Fruit fly (Drosophila melanogaster) whole organism, embryonic: ENCODE data around the gene Pop5.
A peak's percentile ranks its signal among the peaks of the same experiment; 100 is the strongest.

Experiments used
- Atf3 ChIP-seq: fragments of 200-800 bp; sonication (Bioruptor generic); optimal IDR thresholded peaks from 3 replicates; lab custom pipeline; 2016; ENCODE audit warnings: missing biosample characterization, missing genetic modification characterization
- Bgb ChIP-seq: fragments of 200-800 bp; sonication (Bioruptor generic); IDR thresholded peaks from 2 replicates; pipeline ENCODE4 v1.3.6; 2022; ENCODE audit warnings: missing biosample characterization, missing genetic modification characterization; ENCODE audit not compliant: partially characterized antibody
- CG10543 ChIP-seq: fragments of 200-800 bp; sonication (Bioruptor generic); optimal IDR thresholded peaks from 3 replicates; lab custom pipeline; 2017; ENCODE audit warnings: missing biosample characterization, mild to moderate bottlenecking, missing genetic modification characterization, moderate library complexity
- CG11085 ChIP-seq: fragments of 200-800 bp; sonication (Bioruptor generic); IDR thresholded peaks from 2 replicates; pipeline ENCODE4 v1.3.6; 2022; ENCODE audit warnings: missing biosample characterization, missing genetic modification characterization
- CG11398 ChIP-seq: fragments of 200-800 bp; sonication (Bioruptor generic); optimal IDR thresholded peaks from 2 replicates; lab custom pipeline; 2016; ENCODE audit warnings: missing biosample characterization, missing genetic modification characterization
- CG12071 ChIP-seq: fragments of 200-800 bp; sonication (Bioruptor generic); optimal IDR thresholded peaks from 3 replicates; lab custom pipeline; 2018; ENCODE audit warnings: missing biosample characterization, mild to moderate bottlenecking, missing genetic modification characterization
- CG13287 ChIP-seq: fragments of 200-800 bp; sonication (Bioruptor generic); IDR thresholded peaks from 2 replicates; pipeline ENCODE4 v1.3.6; 2022; ENCODE audit warnings: missing biosample characterization, missing genetic modification characterization; ENCODE audit not compliant: partially characterized antibody
- CG13624 ChIP-seq: fragments of 200-800 bp; sonication (Bioruptor generic); optimal IDR thresholded peaks from 2 replicates; lab custom pipeline; 2016; ENCODE audit warnings: missing biosample characterization, missing genetic modification characterization
- CG13775 ChIP-seq: fragments of 200-800 bp; sonication (Bioruptor generic); optimal IDR thresholded peaks from 3 replicates; lab custom pipeline; 2017; ENCODE audit warnings: missing biosample characterization, mild to moderate bottlenecking, missing genetic modification characterization
- CG13894 ChIP-seq: fragments of 200-800 bp; sonication (Bioruptor generic); optimal IDR thresholded peaks from 3 replicates; lab custom pipeline; 2018; ENCODE audit warnings: missing biosample characterization, mild to moderate bottlenecking, missing genetic modification characterization, moderate library complexity
- CG16813 ChIP-seq: fragments of 200-800 bp; sonication (Bioruptor generic); IDR thresholded peaks from 3 replicates; pipeline ENCODE4 v1.3.6; 2022; ENCODE audit warnings: missing biosample characterization, missing genetic modification characterization; ENCODE audit not compliant: partially characterized antibody
- CG16815 ChIP-seq: fragments of 200-800 bp; sonication (Bioruptor generic); optimal IDR thresholded peaks from 3 replicates; lab custom pipeline; 2017; ENCODE audit warnings: missing biosample characterization, mild to moderate bottlenecking, missing genetic modification characterization
- CG17328 ChIP-seq: fragments of 200-800 bp; sonication (Bioruptor generic); IDR thresholded peaks from 2 replicates; pipeline ENCODE4 v1.3.6; 2022; ENCODE audit warnings: missing biosample characterization, missing genetic modification characterization
- CG17359 ChIP-seq: fragments of 200-800 bp; sonication (Bioruptor generic); optimal IDR thresholded peaks from 3 replicates; lab custom pipeline; 2018; ENCODE audit warnings: missing biosample characterization, mild to moderate bottlenecking, missing genetic modification characterization, moderate library complexity
- CG17568 ChIP-seq: fragments of 200-800 bp; sonication (Bioruptor generic); optimal IDR thresholded peaks from 2 replicates; lab custom pipeline; 2018; ENCODE audit warnings: missing biosample characterization, mild to moderate bottlenecking, missing genetic modification characterization, moderate library complexity
- CG32532 ChIP-seq: fragments of 200-800 bp; sonication (Bioruptor generic); IDR thresholded peaks from 2 replicates; pipeline ENCODE4 v1.3.6; 2022; ENCODE audit warnings: missing biosample characterization, missing genetic modification characterization
- CG4282 ChIP-seq: fragments of 200-800 bp; sonication (Bioruptor generic); optimal IDR thresholded peaks from 2 replicates; lab custom pipeline; 2016; ENCODE audit warnings: missing biosample characterization, missing genetic modification characterization
- CG43689 ChIP-seq: fragments of 200-800 bp; sonication (Bioruptor generic); IDR thresholded peaks from 2 replicates; pipeline ENCODE4 v1.3.6; 2022; ENCODE audit warnings: missing biosample characterization, missing genetic modification characterization
- CG4617 ChIP-seq: fragments of 200-800 bp; sonication (Bioruptor generic); optimal IDR thresholded peaks from 3 replicates; lab custom pipeline; 2016; ENCODE audit warnings: missing biosample characterization, missing genetic modification characterization, borderline replicate concordance
- CG4820 ChIP-seq: fragments of 200-800 bp; sonication (Bioruptor generic); optimal IDR thresholded peaks from 3 replicates; lab custom pipeline; 2016; ENCODE audit warnings: missing biosample characterization, missing genetic modification characterization
- CG6175 ChIP-seq: fragments of 200-800 bp; sonication (Bioruptor generic); IDR thresholded peaks from 3 replicates; pipeline ENCODE4 v1.3.6; 2022; ENCODE audit warnings: missing biosample characterization, missing genetic modification characterization
- CG6654 ChIP-seq: fragments of 200-800 bp; sonication (Bioruptor generic); optimal IDR thresholded peaks from 2 replicates; lab custom pipeline; 2017; ENCODE audit warnings: missing biosample characterization, mild to moderate bottlenecking, missing genetic modification characterization
- CG7556 ChIP-seq: fragments of 200-800 bp; sonication (Bioruptor generic); optimal IDR thresholded peaks from 2 replicates; lab custom pipeline; 2017; ENCODE audit warnings: missing biosample characterization, mild to moderate bottlenecking, missing genetic modification characterization
- CG8089 ChIP-seq: fragments of 200-800 bp; sonication (Bioruptor generic); optimal IDR thresholded peaks from 3 replicates; lab custom pipeline; 2016; ENCODE audit warnings: missing biosample characterization, missing genetic modification characterization
- CG9609 ChIP-seq: fragments of 200-800 bp; sonication (Bioruptor generic); optimal IDR thresholded peaks from 3 replicates; lab custom pipeline; 2016; ENCODE audit warnings: missing biosample characterization, missing genetic modification characterization
- Dek ChIP-seq: fragments of 200-800 bp; sonication (Bioruptor generic); optimal IDR thresholded peaks from 3 replicates; lab custom pipeline; 2019; ENCODE audit warnings: missing biosample characterization, mild to moderate bottlenecking, missing genetic modification characterization, moderate library complexity
- H15 ChIP-seq: fragments of 200-800 bp; sonication (Bioruptor generic); IDR thresholded peaks from 3 replicates; pipeline ENCODE4 v1.3.6; 2022; ENCODE audit warnings: missing biosample characterization, missing genetic modification characterization
- Hey ChIP-seq: fragments of 200-800 bp; sonication (Bioruptor generic); optimal IDR thresholded peaks from 3 replicates; lab custom pipeline; 2018; ENCODE audit warnings: missing biosample characterization, mild to moderate bottlenecking, missing genetic modification characterization
- Hmx ChIP-seq: fragments of 200-800 bp; sonication (Bioruptor generic); optimal IDR thresholded peaks from 2 replicates; lab custom pipeline; 2016; ENCODE audit warnings: missing biosample characterization, missing genetic modification characterization
- NC2α ChIP-seq: fragments of 200-800 bp; sonication (Bioruptor generic); optimal IDR thresholded peaks from 2 replicates; lab custom pipeline; 2016; ENCODE audit warnings: missing biosample characterization, missing genetic modification characterization
- PHDP ChIP-seq: fragments of 200-800 bp; sonication (Bioruptor generic); optimal IDR thresholded peaks from 3 replicates; lab custom pipeline; 2018; ENCODE audit warnings: missing biosample characterization, mild to moderate bottlenecking, missing genetic modification characterization, moderate library complexity
- Sox102F ChIP-seq: fragments of 200-800 bp; sonication (Bioruptor generic); optimal IDR thresholded peaks from 2 replicates; lab custom pipeline; 2018; ENCODE audit warnings: missing biosample characterization, mild to moderate bottlenecking, missing genetic modification characterization, moderate library complexity
- Stat92E ChIP-seq, 3 experiments: fragments of >200 bp in 2 of 3; fragments of 200-800 bp in 1 of 3; sonication (Bioruptor generic) in 1 of 3; optimal IDR thresholded peaks; 2 replicates each; lab custom pipeline; 2017 to 2019; ENCODE audit warnings: missing biosample characterization in 3 of 3, missing genetic modification characterization in 3 of 3, mild to moderate bottlenecking in 1 of 3, moderate library complexity in 1 of 3
- ab ChIP-seq: fragments of 200-800 bp; sonication (Bioruptor generic); optimal IDR thresholded peaks from 2 replicates; lab custom pipeline; 2016; ENCODE audit warnings: missing biosample characterization, missing genetic modification characterization
- ase ChIP-seq: fragments of 200-800 bp; sonication (Bioruptor generic); IDR thresholded peaks from 3 replicates; pipeline ENCODE4 v1.3.6; 2022; ENCODE audit warnings: missing biosample characterization, missing genetic modification characterization
- dmrt99B ChIP-seq: fragments of 200-800 bp; sonication (Bioruptor generic); optimal IDR thresholded peaks from 2 replicates; lab custom pipeline; 2018; ENCODE audit warnings: missing biosample characterization, mild to moderate bottlenecking, missing genetic modification characterization, moderate library complexity
- gfzf ChIP-seq: fragments of 200-800 bp; sonication (Bioruptor generic); optimal IDR thresholded peaks from 2 replicates; lab custom pipeline; 2016; ENCODE audit warnings: missing biosample characterization, mild to moderate bottlenecking, missing genetic modification characterization, moderate library complexity
- gro ChIP-seq: fragments of 200-800 bp; sonication (Bioruptor generic); optimal IDR thresholded peaks from 2 replicates; lab custom pipeline; 2016; ENCODE audit warnings: missing biosample characterization, missing genetic modification characterization
- gsb-n ChIP-seq: fragments of 200-800 bp; sonication (Bioruptor generic); optimal IDR thresholded peaks from 3 replicates; lab custom pipeline; 2018; ENCODE audit warnings: missing biosample characterization, mild to moderate bottlenecking, missing genetic modification characterization
- her ChIP-seq: fragments of 200-800 bp; sonication (Bioruptor generic); optimal IDR thresholded peaks from 2 replicates; lab custom pipeline; 2016; ENCODE audit warnings: missing biosample characterization, missing genetic modification characterization
- hth ChIP-seq: fragments of >200 bp; optimal IDR thresholded peaks from 2 replicates; lab custom pipeline; 2017; ENCODE audit warnings: inconsistent platforms
- nau ChIP-seq: fragments of 200-800 bp; sonication (Bioruptor generic); optimal IDR thresholded peaks from 3 replicates; lab custom pipeline; 2017; ENCODE audit warnings: missing biosample characterization, mild to moderate bottlenecking, missing genetic modification characterization, missing genetic modification reagents
- nom ChIP-seq: fragments of 200-800 bp; sonication (Bioruptor generic); optimal IDR thresholded peaks from 2 replicates; lab custom pipeline; 2017; ENCODE audit warnings: missing biosample characterization, missing genetic modification characterization, mild to moderate bottlenecking, moderate library complexity, missing genetic modification reagents
- pnt ChIP-seq: fragments of 200-800 bp; sonication (Bioruptor generic); optimal IDR thresholded peaks from 3 replicates; lab custom pipeline; 2016; ENCODE audit warnings: missing biosample characterization, missing genetic modification characterization
- sisA ChIP-seq: fragments of 200-800 bp; sonication (Bioruptor generic); IDR thresholded peaks from 2 replicates; pipeline ENCODE4 v1.3.6; 2022; ENCODE audit warnings: missing biosample characterization, missing genetic modification characterization
- sr ChIP-seq: fragments of 200-800 bp; sonication (Bioruptor generic); IDR thresholded peaks from 3 replicates; pipeline ENCODE4 v1.3.6; 2022; ENCODE audit warnings: missing biosample characterization, missing genetic modification characterization
- tx ChIP-seq: fragments of 200-800 bp; sonication (Bioruptor generic); optimal IDR thresholded peaks from 2 replicates; lab custom pipeline; 2016; ENCODE audit warnings: missing biosample characterization, missing genetic modification characterization
- wor ChIP-seq: fragments of 200-800 bp; sonication (Bioruptor generic); IDR thresholded peaks from 2 replicates; pipeline ENCODE4 v1.3.6; 2022; ENCODE audit warnings: missing biosample characterization, missing genetic modification characterization
- yki ChIP-seq: fragments of >200 bp; optimal IDR thresholded peaks from 3 replicates; lab custom pipeline; 2018
- z ChIP-seq: fragments of 200-800 bp; sonication (Bioruptor generic); IDR thresholded peaks from 3 replicates; pipeline ENCODE4 v1.3.6; 2022; ENCODE audit warnings: missing biosample characterization, missing genetic modification characterization
- zen2 ChIP-seq: fragments of 200-800 bp; sonication (Bioruptor generic); IDR thresholded peaks from 3 replicates; pipeline ENCODE4 v1.3.6; 2022; ENCODE audit warnings: missing biosample characterization, missing genetic modification characterization; ENCODE audit not compliant: partially characterized antibody

The Pop5 gene

dm6 chr3L:17047811-17048239 is 3.0 kb upstream of the Pop5 start (continued):
- TF ChIP-seq her (GFP tag; lab: Kevin White, UChicago) = no peak
- no peak for TF ChIP-seq gro (GFP tag; lab: Kevin White, UChicago)
- TF ChIP-seq Bgb (GFP tag; lab: Robert Waterston, UW) = 0 out of 2 replicates have a peak, but pooled peaks have one; percentile 33
- peak; percentile 51 for TF ChIP-seq gsb-n (tag; lab: Kevin White, UChicago)
- TF ChIP-seq CG8089 (GFP tag; lab: Kevin White, UChicago) = no peak
- peak; percentile 13 for TF ChIP-seq CG7556 (GFP tag; lab: Kevin White, UChicago)
- no peak for TF ChIP-seq yki
- TF ChIP-seq H15 = no peak
- TF ChIP-seq CG11085 (GFP tag; lab: Robert Waterston, UW) = no peak
- no peak for TF ChIP-seq CG43689
- no peak for TF ChIP-seq tx (GFP tag; lab: Kevin White, UChicago)
- no peak for TF ChIP-seq hth (lab: Kevin White, UChicago)
- no peak for TF ChIP-seq ase
- TF ChIP-seq z (GFP tag; lab: Robert Waterston, UW) = no peak
- TF ChIP-seq nau (GFP tag; lab: Kevin White, UChicago) = peak; percentile 64
- peak; percentile 48 for TF ChIP-seq CG17359 (tag; lab: Kevin White, UChicago)
- no peak for TF ChIP-seq wor (GFP tag; lab: Robert Waterston, UW)
- TF ChIP-seq CG11398 (GFP tag; lab: Kevin White, UChicago) = no peak
- TF ChIP-seq PHDP (tag; lab: Kevin White, UChicago) = peak; percentile 60
- peak; percentile 33; the same call in 1 of the 2 replicates for TF ChIP-seq CG17328
- TF ChIP-seq CG13287 (GFP tag; lab: Robert Waterston, UW) = no peak
- TF ChIP-seq nom (GFP tag; lab: Kevin White, UChicago) = no peak
- no peak for TF ChIP-seq CG16813 (GFP tag; lab: Robert Waterston, UW)
- TF ChIP-seq Sox102F (GFP tag; lab: Kevin White, UChicago) = no peak
- TF ChIP-seq NC2α (GFP tag; lab: Kevin White, UChicago) = no peak
- TF ChIP-seq CG32532 = 0 out of 2 replicates have a peak, but pooled peaks have one; percentile 31
- no peak for TF ChIP-seq sisA (GFP tag; lab: Robert Waterston, UW)
- no peak for TF ChIP-seq zen2 (GFP tag; lab: Robert Waterston, UW)
- peak in 1 of 3 experiments; percentile 21 for TF ChIP-seq Stat92E (GFP tag; optimal IDR thresholded peaks at IDR 0.05; lab: Kevin White, UChicago)
- TF ChIP-seq Atf3 (GFP tag; lab: Kevin White, UChicago) = no peak
- no peak for TF ChIP-seq CG13894 (tag; lab: Kevin White, UChicago)
- TF ChIP-seq CG4282 (GFP tag; lab: Kevin White, UChicago) = no peak
- TF ChIP-seq CG4820 (GFP tag; lab: Kevin White, UChicago) = peak; percentile 8
- TF ChIP-seq CG16815 (GFP tag; lab: Kevin White, UChicago) = no peak
- TF ChIP-seq CG9609 (GFP tag; lab: Kevin White, UChicago) = no peak
- TF ChIP-seq Hmx (GFP tag; lab: Kevin White, UChicago) = no peak
- no peak for TF ChIP-seq dmrt99B
- no peak for TF ChIP-seq CG13624 (GFP tag; lab: Kevin White, UChicago)
- TF ChIP-seq sr (GFP tag; lab: Robert Waterston, UW) = peak; percentile 48; the same call in 2 of the 3 replicates
- no peak for TF ChIP-seq ab (GFP tag; lab: Kevin White, UChicago)
- TF ChIP-seq gfzf (GFP tag; lab: Kevin White, UChicago) = no peak
- no peak for TF ChIP-seq CG6175 (GFP tag; lab: Robert Waterston, UW)
- peak; percentile 32 for TF ChIP-seq CG12071 (GFP tag; lab: Kevin White, UChicago)
- no peak for TF ChIP-seq CG6654 (GFP tag; lab: Kevin White, UChicago)
- no peak for TF ChIP-seq CG13775 (GFP tag; lab: Kevin White, UChicago)
- no peak for TF ChIP-seq CG17568 (GFP tag; lab: Kevin White, UChicago)
- TF ChIP-seq pnt (GFP tag; lab: Kevin White, UChicago) = no peak
- TF ChIP-seq CG10543 = peak; percentile 33
- TF ChIP-seq Dek (tag; lab: Kevin White, UChicago) = no peak
- no peak for TF ChIP-seq Hey
- no peak for TF ChIP-seq CG4617 (GFP tag; lab: Kevin White, UChicago)
